ENCODE assay signal across 1 fruit fly cellular context in the genomic region with DNA sequence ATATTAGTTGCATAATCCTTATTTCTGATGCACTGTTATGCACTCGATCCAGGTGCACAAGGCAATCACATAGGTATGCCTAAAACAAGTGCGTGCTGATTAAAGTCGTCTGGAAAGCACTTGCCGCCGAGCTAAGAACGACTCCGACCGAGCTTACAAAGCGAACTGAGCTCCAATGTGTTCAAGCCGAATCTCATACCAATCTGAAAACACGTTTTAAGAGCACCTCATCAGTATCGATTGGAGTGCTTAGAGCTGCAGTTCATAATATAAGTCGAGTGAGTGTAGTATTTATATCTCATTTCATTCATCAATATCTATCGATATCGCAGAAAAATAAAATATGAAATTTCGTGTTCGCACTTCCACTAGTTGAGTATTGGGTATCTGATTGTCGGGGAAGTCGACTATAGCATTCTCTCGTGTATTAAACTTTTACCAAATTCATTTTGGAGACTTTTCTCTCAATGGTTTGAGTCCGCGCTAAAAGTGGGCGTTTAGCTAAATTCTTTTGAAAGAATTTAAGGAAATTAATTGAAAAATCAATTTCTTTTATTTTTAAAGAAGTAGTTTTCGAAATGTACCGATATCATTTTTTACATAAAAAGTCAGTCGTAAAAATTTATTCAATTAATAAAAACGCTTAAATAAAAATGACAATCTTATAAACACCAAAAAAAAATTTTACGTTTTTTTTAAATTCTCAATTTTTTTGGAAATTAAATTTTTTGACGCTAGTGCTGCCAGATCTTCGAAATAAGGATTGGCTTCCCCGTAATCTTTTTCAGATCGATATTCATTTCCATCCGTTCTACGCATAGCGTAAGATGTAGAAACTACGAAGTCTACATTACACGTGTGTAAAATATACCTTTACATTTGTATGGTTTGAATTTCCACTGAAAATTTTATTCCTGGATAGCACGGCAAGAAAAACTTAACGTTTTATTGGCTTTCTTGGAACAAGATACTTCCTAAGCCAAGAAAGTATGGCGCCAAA.
A peak's percentile ranks its signal among the peaks of the same experiment; 100 is the strongest.
TF ChIP-seq lines count a peak whose summit lies in the region.

A gene (minus strand): TSS at position 169 of the 1,000 bp plus-strand sequence.

TF ChIP-seq in whole organism, embryonic, 481 proteins besides CTCF, POLR2A, EP300 and RAD21 (continued from another document and continues in another):
- TF ChIP-seq kni (GFP tag; optimal IDR thresholded peaks at IDR 0.05; lab: Kevin White, UChicago) (peak; percentile 34), Fer2 (tag; optimal IDR thresholded peaks at IDR 0.05; lab: Kevin White, UChicago) (no peak), ind (GFP tag; optimal IDR thresholded peaks at IDR 0.05; lab: Kevin White, UChicago) (peak; percentile 44), ken (GFP tag; IDR thresholded peaks at IDR 0.05; lab: Robert Waterston, UW) (no peak), Mad (GFP tag; optimal IDR thresholded peaks at IDR 0.05; lab: Kevin White, UChicago) (peak; percentile 37), CG1792 (GFP tag; optimal IDR thresholded peaks at IDR 0.05; lab: Kevin White, UChicago) (no peak), CG6683 (GFP tag; optimal IDR thresholded peaks at IDR 0.05; lab: Kevin White, UChicago) (no peak), pan (optimal IDR thresholded peaks at IDR 0.05; lab: Kevin White, UChicago) (no peak), pan (GFP tag; optimal IDR thresholded peaks at IDR 0.05 in 1 of 2, IDR thresholded peaks at IDR 0.05 in 1 of 2) (peak in 1 of 2 experiments; percentile 61), crc (GFP tag; optimal IDR thresholded peaks at IDR 0.05; lab: Kevin White, UChicago) (peak; percentile 25), Pdp1 (GFP tag; optimal IDR thresholded peaks at IDR 0.05; lab: Kevin White, UChicago) (peak in 1 of 2 experiments; percentile 77), exex (tag; optimal IDR thresholded peaks at IDR 0.05; lab: Kevin White, UChicago) (no peak), NfI (GFP tag; optimal IDR thresholded peaks at IDR 0.05; lab: Kevin White, UChicago) (no peak), CG13624 (GFP tag; optimal IDR thresholded peaks at IDR 0.05; lab: Kevin White, UChicago) (peak; percentile 36), Hmr (GFP tag; optimal IDR thresholded peaks at IDR 0.05; lab: Kevin White, UChicago) (peak; percentile 68), CG8089 (GFP tag; optimal IDR thresholded peaks at IDR 0.05; lab: Kevin White, UChicago) (no peak), kah (GFP tag; optimal IDR thresholded peaks at IDR 0.05; lab: Kevin White, UChicago) (no peak), ewg (GFP tag; optimal IDR thresholded peaks at IDR 0.05; lab: Kevin White, UChicago) (no peak), YL-1 (GFP tag; optimal IDR thresholded peaks at IDR 0.05; lab: Kevin White, UChicago) (no peak), CG8290 (GFP tag; optimal IDR thresholded peaks at IDR 0.05; lab: Kevin White, UChicago) (peak; percentile 56), CG8290 (tag; optimal IDR thresholded peaks at IDR 0.05; lab: Kevin White, UChicago) (peak; percentile 72 to 79), Rfx (GFP tag; IDR thresholded peaks at IDR 0.05; lab: Robert Waterston, UW) (peak; percentile 56; the same call in 1 of the 2 replicates), tgo (GFP tag; IDR thresholded peaks at IDR 0.05; lab: Robert Waterston, UW) (no peak), CG3163 (GFP tag; optimal IDR thresholded peaks at IDR 0.05; lab: Kevin White, UChicago) (peak; percentile 51), CG10979 (tag; optimal IDR thresholded peaks at IDR 0.05; lab: Kevin White, UChicago) (no peak), oc (tag; optimal IDR thresholded peaks at IDR 0.05; lab: Kevin White, UChicago) (no peak), MTF-1 (GFP tag; optimal IDR thresholded peaks at IDR 0.05; lab: Kevin White, UChicago; ENCODE audit: borderline replicate concordance) (no peak), fd96Cb (tag; optimal IDR thresholded peaks at IDR 0.05; lab: Kevin White, UChicago) (peak; percentile 24), CG17359 (tag; optimal IDR thresholded peaks at IDR 0.05; lab: Kevin White, UChicago) (no peak), ttk (GFP tag; IDR thresholded peaks at IDR 0.05; lab: Robert Waterston, UW) (no peak; the same call in 1 of the 2 replicates), Dip2 (GFP tag; IDR thresholded peaks at IDR 0.05; lab: Robert Waterston, UW) (no peak), Max (GFP tag; optimal IDR thresholded peaks at IDR 0.05; lab: Kevin White, UChicago) (no peak), yki (optimal IDR thresholded peaks at IDR 0.05; lab: Kevin White, UChicago) (no peak), Sin3A (optimal IDR thresholded peaks at IDR 0.05; lab: Kevin White, UChicago) (no peak), CG10274 (GFP tag; optimal IDR thresholded peaks at IDR 0.05; lab: Kevin White, UChicago) (peak; percentile 82), CG15514 (GFP tag; optimal IDR thresholded peaks at IDR 0.05; lab: Kevin White, UChicago) (peak; percentile 50), CG17612 (GFP tag; IDR thresholded peaks at IDR 0.05; lab: Robert Waterston, UW) (no peak), CkIIα-i1 (GFP tag; IDR thresholded peaks at IDR 0.05; lab: Robert Waterston, UW) (no peak), CG12299 (tag; optimal IDR thresholded peaks at IDR 0.05; lab: Kevin White, UChicago) (peak; percentile 1), CG2712 (tag; optimal IDR thresholded peaks at IDR 0.05; lab: Kevin White, UChicago) (peak; percentile 30), Gug (GFP tag; IDR thresholded peaks at IDR 0.05; lab: Robert Waterston, UW) (peak; percentile 37; the same call in 1 of the 4 replicates), tup (GFP tag; optimal IDR thresholded peaks at IDR 0.05; lab: Kevin White, UChicago) (no peak), BtbVII (GFP tag; optimal IDR thresholded peaks at IDR 0.05; lab: Kevin White, UChicago) (no peak), twi (tag; optimal IDR thresholded peaks at IDR 0.05; lab: Kevin White, UChicago) (no peak), hkb (optimal IDR thresholded peaks at IDR 0.05; lab: Kevin White, UChicago) (peak; percentile 1), hkb (GFP tag; IDR thresholded peaks at IDR 0.05; lab: Robert Waterston, UW) (peak; percentile 46; the same call in 1 of the 2 replicates), CG15269 (tag; optimal IDR thresholded peaks at IDR 0.05; lab: Kevin White, UChicago) (no peak), lov (optimal IDR thresholded peaks at IDR 0.05; lab: Kevin White, UChicago) (no peak), lov (GFP tag; IDR thresholded peaks at IDR 0.05; lab: Robert Waterston, UW) (no peak), CG8281 (tag; optimal IDR thresholded peaks at IDR 0.05; lab: Kevin White, UChicago) (peak; percentile 12), CG6854 (GFP tag; optimal IDR thresholded peaks at IDR 0.05; lab: Kevin White, UChicago) (no peak), dmrt11E (tag; optimal IDR thresholded peaks at IDR 0.05; lab: Kevin White, UChicago) (no peak), CG33557 (GFP tag; optimal IDR thresholded peaks at IDR 0.05; lab: Kevin White, UChicago) (no peak), Myb (GFP tag; optimal IDR thresholded peaks at IDR 0.05; lab: Kevin White, UChicago) (peak; percentile 40), CG7271 (tag; optimal IDR thresholded peaks at IDR 0.05; lab: Kevin White, UChicago) (no peak), CG13287 (GFP tag; IDR thresholded peaks at IDR 0.05; lab: Robert Waterston, UW; ENCODE audit: partially characterized antibody) (peak; percentile 76; the same call in 1 of the 2 replicates), tx (GFP tag; optimal IDR thresholded peaks at IDR 0.05; lab: Kevin White, UChicago) (no peak), HLH54F (GFP tag; optimal IDR thresholded peaks at IDR 0.05; lab: Kevin White, UChicago) (peak; percentile 52), Hr78 (GFP tag; optimal IDR thresholded peaks at IDR 0.05; lab: Kevin White, UChicago) (no peak), CG6813 (GFP tag; optimal IDR thresholded peaks at IDR 0.05; lab: Kevin White, UChicago) (no peak), CG12236 (GFP tag; optimal IDR thresholded peaks at IDR 0.05; lab: Kevin White, UChicago) (peak; percentile 15), CG4328 (GFP tag; optimal IDR thresholded peaks at IDR 0.05; lab: Kevin White, UChicago) (no peak), Eip74EF (GFP tag; optimal IDR thresholded peaks at IDR 0.05; lab: Kevin White, UChicago) (no peak), sima (GFP tag; optimal IDR thresholded peaks at IDR 0.05; lab: Kevin White, UChicago) (no peak), Nf-YB (GFP tag; optimal IDR thresholded peaks at IDR 0.05; lab: Kevin White, UChicago) (no peak), eve (GFP tag; optimal IDR thresholded peaks at IDR 0.05; lab: Kevin White, UChicago) (no peak), sens (GFP tag; lab: Kevin White, UChicago) (peak; percentile 59), Dp (GFP tag; optimal IDR thresholded peaks at IDR 0.05; lab: Kevin White, UChicago) (peak; percentile 9), CG1602 (GFP tag; optimal IDR thresholded peaks at IDR 0.05; lab: Kevin White, UChicago) (no peak), CG1024 (GFP tag; IDR thresholded peaks at IDR 0.05; lab: Robert Waterston, UW) (no peak), onecut (GFP tag; IDR thresholded peaks at IDR 0.05; lab: Robert Waterston, UW) (peak; percentile 91), Sox102F (GFP tag; optimal IDR thresholded peaks at IDR 0.05; lab: Kevin White, UChicago) (peak; percentile 35), abd-A (tag; optimal IDR thresholded peaks at IDR 0.05; lab: Kevin White, UChicago) (peak; percentile 24), tll (GFP tag; optimal IDR thresholded peaks at IDR 0.05; lab: Kevin White, UChicago) (no peak), CG3407 (GFP tag; optimal IDR thresholded peaks at IDR 0.05; lab: Kevin White, UChicago) (no peak), CG2202 (tag; optimal IDR thresholded peaks at IDR 0.05; lab: Kevin White, UChicago) (no peak), CG17802 (tag; optimal IDR thresholded peaks at IDR 0.05; lab: Kevin White, UChicago) (no peak), cg (GFP tag; optimal IDR thresholded peaks at IDR 0.05; lab: Kevin White, UChicago) (no peak), CG13894 (tag; optimal IDR thresholded peaks at IDR 0.05; lab: Kevin White, UChicago) (peak; percentile 48), CG11723 (GFP tag; optimal IDR thresholded peaks at IDR 0.05; lab: Kevin White, UChicago) (no peak), CG9876 (GFP tag; optimal IDR thresholded peaks at IDR 0.05; lab: Kevin White, UChicago) (no peak), h (optimal IDR thresholded peaks at IDR 0.05; lab: Kevin White, UChicago) (no peak), CrebB (tag; optimal IDR thresholded peaks at IDR 0.05; lab: Kevin White, UChicago) (no peak), jing (GFP tag; optimal IDR thresholded peaks at IDR 0.05; lab: Kevin White, UChicago) (no peak), CG5180 (GFP tag; optimal IDR thresholded peaks at IDR 0.05; lab: Kevin White, UChicago) (no peak), CG7839 (tag; optimal IDR thresholded peaks at IDR 0.05; lab: Kevin White, UChicago) (no peak), zf30C (GFP tag; optimal IDR thresholded peaks at IDR 0.05; lab: Kevin White, UChicago) (peak; percentile 86), Nf-YC (tag; optimal IDR thresholded peaks at IDR 0.05; lab: Kevin White, UChicago) (no peak), CG15601 (tag; optimal IDR thresholded peaks at IDR 0.05; lab: Kevin White, UChicago) (peak; percentile 16), CG10654 (GFP tag; optimal IDR thresholded peaks at IDR 0.05; lab: Kevin White, UChicago) (no peak), bigmax (GFP tag; optimal IDR thresholded peaks at IDR 0.05; lab: Kevin White, UChicago) (no peak), Doc2 (GFP tag; IDR thresholded peaks at IDR 0.05; lab: Robert Waterston, UW) (no peak), emc (GFP tag; optimal IDR thresholded peaks at IDR 0.05; lab: Kevin White, UChicago) (no peak), sd (tag; optimal IDR thresholded peaks at IDR 0.05; lab: Kevin White, UChicago) (peak; percentile 62), Sry-β (GFP tag; optimal IDR thresholded peaks at IDR 0.05; lab: Kevin White, UChicago) (no peak), CG8924 (tag; optimal IDR thresholded peaks at IDR 0.05; lab: Kevin White, UChicago) (peak; percentile 35), CG12659 (GFP tag; optimal IDR thresholded peaks at IDR 0.05; lab: Kevin White, UChicago) (peak; percentile 48), HLH3B (GFP tag; IDR thresholded peaks at IDR 0.05; lab: Robert Waterston, UW) (peak; percentile 33; the same call in 1 of the 2 replicates), fu2 (GFP tag; optimal IDR thresholded peaks at IDR 0.05; lab: Kevin White, UChicago) (no peak), Lpt (GFP tag; optimal IDR thresholded peaks at IDR 0.05; lab: Kevin White, UChicago) (no peak), CG2199 (GFP tag; IDR thresholded peaks at IDR 0.05; lab: Robert Waterston, UW) (peak; percentile 88), tin (GFP tag; optimal IDR thresholded peaks at IDR 0.05; lab: Kevin White, UChicago) (peak; percentile 18), Side (GFP tag; optimal IDR thresholded peaks at IDR 0.05; lab: Kevin White, UChicago) (no peak), fru (optimal IDR thresholded peaks at IDR 0.05; lab: Kevin White, UChicago) (no peak), Oaz (GFP tag; IDR thresholded peaks at IDR 0.05; lab: Robert Waterston, UW) (no peak), en (GFP tag; optimal IDR thresholded peaks at IDR 0.05; lab: Kevin White, UChicago) (no peak), unpg (GFP tag; optimal IDR thresholded peaks at IDR 0.05; lab: Kevin White, UChicago) (peak; percentile 26), CG2875 (GFP tag; optimal IDR thresholded peaks at IDR 0.05; lab: Kevin White, UChicago) (no peak), CG9609 (GFP tag; optimal IDR thresholded peaks at IDR 0.05; lab: Kevin White, UChicago) (peak; percentile 31), cad (GFP tag; optimal IDR thresholded peaks at IDR 0.05; lab: Kevin White, UChicago) (no peak), ssp (GFP tag; IDR thresholded peaks at IDR 0.05; lab: Robert Waterston, UW) (peak; percentile 64), CG12155 (GFP tag; optimal IDR thresholded peaks at IDR 0.05; lab: Kevin White, UChicago) (no peak), repo (GFP tag; optimal IDR thresholded peaks at IDR 0.05; lab: Kevin White, UChicago) (no peak), H2.0 (GFP tag; IDR thresholded peaks at IDR 0.05; lab: Robert Waterston, UW) (no peak), NC2α (GFP tag; optimal IDR thresholded peaks at IDR 0.05; lab: Kevin White, UChicago) (no peak), jumu (GFP tag; optimal IDR thresholded peaks at IDR 0.05; lab: Kevin White, UChicago) (peak; percentile 18), CG2129 (GFP tag; IDR thresholded peaks at IDR 0.05; lab: Robert Waterston, UW; ENCODE audit: partially characterized antibody) (no peak), az2 (GFP tag; optimal IDR thresholded peaks at IDR 0.05; lab: Kevin White, UChicago) (peak; percentile 35), CG10366 (GFP tag; IDR thresholded peaks at IDR 0.05; lab: Robert Waterston, UW) (no peak), Dref (GFP tag; IDR thresholded peaks at IDR 0.05; lab: Robert Waterston, UW) (peak; percentile 54), CG11504 (tag; optimal IDR thresholded peaks at IDR 0.05; lab: Kevin White, UChicago) (peak; percentile 35), CG13775 (GFP tag; optimal IDR thresholded peaks at IDR 0.05; lab: Kevin White, UChicago) (no peak), Chrac-16 (GFP tag; optimal IDR thresholded peaks at IDR 0.05; lab: Kevin White, UChicago) (peak; percentile 10), phol (tag; optimal IDR thresholded peaks at IDR 0.05; lab: Kevin White, UChicago) (peak; percentile 13)
